Worm (Caenorhabditis elegans) whole organism, L1 larva: ENCODE results near the gene F28B4.3.

Experiments
- Y116A8C.19 ChIP-seq: sonication (generic microtip); optimal IDR thresholded peaks from 2 replicates; lab custom pipeline; 2016; ENCODE audit warnings: missing compliant biosample characterization, missing genetic modification characterization, borderline replicate concordance
- ceh-63 ChIP-seq: fragments of 200-800 bp; sonication (Bioruptor generic); optimal IDR thresholded peaks from 2 replicates; lab custom pipeline; 2018; ENCODE audit warnings: mild to moderate bottlenecking, missing genetic modification characterization, missing compliant biosample characterization
- ceh-8 ChIP-seq: fragments of 200-800 bp; sonication (Bioruptor generic); optimal IDR thresholded peaks from 2 replicates; lab custom pipeline; 2018; ENCODE audit warnings: mild to moderate bottlenecking, missing genetic modification characterization, moderate library complexity, missing compliant biosample characterization
- ceh-82 ChIP-seq, 3 experiments: fragments of 150-350 bp in 1 of 3; sonication (generic microtip) in 2 of 3; optimal IDR thresholded peaks; 2 replicates each; lab custom pipeline; 2014 to 2017; ENCODE audit warnings: missing biosample characterization in 3 of 3, missing genetic modification characterization in 3 of 3
- dsc-1 ChIP-seq: sonication (generic microtip); optimal IDR thresholded peaks from 2 replicates; lab custom pipeline; 2016; ENCODE audit warnings: mild to moderate bottlenecking, missing genetic modification characterization, missing compliant biosample characterization
- efl-1 ChIP-seq, 4 experiments: fragments of 150-350 bp; optimal IDR thresholded peaks in 3 of 4; peaks in 1 of 4; 1 replicate in 1 of 4; 2 replicates in 3 of 4; lab custom pipeline; 2014; ENCODE audit warnings: missing biosample characterization in 2 of 4, missing genetic modification characterization in 2 of 4, missing genetic modification reagents in 2 of 4
- fkh-4 ChIP-seq: sonication (generic microtip); optimal IDR thresholded peaks from 2 replicates; lab custom pipeline; 2016; ENCODE audit warnings: missing compliant biosample characterization, missing genetic modification characterization, borderline replicate concordance
- fos-1 ChIP-seq: fragments of 150-350 bp; optimal IDR thresholded peaks from 2 replicates; lab custom pipeline; 2014; ENCODE audit warnings: missing biosample characterization, missing genetic modification characterization
- irx-1 ChIP-seq: sonication (generic microtip); optimal IDR thresholded peaks from 2 replicates; lab custom pipeline; 2016; ENCODE audit warnings: missing genetic modification characterization, missing compliant biosample characterization
- isw-1 ChIP-seq: fragments of 200-800 bp; sonication (Bioruptor generic); IDR thresholded peaks from 2 replicates; pipeline ENCODE4 v1.3.6; 2022; ENCODE audit warnings: missing genetic modification characterization, missing compliant biosample characterization
- lin-14 ChIP-seq: fragments of 200-800 bp; sonication (Bioruptor generic); optimal IDR thresholded peaks from 2 replicates; lab custom pipeline; 2018; ENCODE audit warnings: mild to moderate bottlenecking, missing genetic modification characterization, moderate library complexity, missing compliant biosample characterization
- lir-3 ChIP-seq: sonication (generic microtip); optimal IDR thresholded peaks from 2 replicates; lab custom pipeline; 2016; ENCODE audit warnings: mild to moderate bottlenecking, missing genetic modification characterization, moderate library complexity, missing compliant biosample characterization; ENCODE audit not compliant: poor library complexity
- mef-2 ChIP-seq: fragments of 150-350 bp; optimal IDR thresholded peaks from 2 replicates; lab custom pipeline; 2014; ENCODE audit warnings: missing biosample characterization, missing genetic modification characterization
- mep-1 ChIP-seq: fragments of 150-350 bp; optimal IDR thresholded peaks from 2 replicates; lab custom pipeline; 2014; ENCODE audit warnings: missing biosample characterization, missing genetic modification characterization
- nhr-12 ChIP-seq: sonication (generic microtip); optimal IDR thresholded peaks from 2 replicates; lab custom pipeline; 2017; ENCODE audit warnings: missing biosample characterization, missing genetic modification characterization
- nhr-237 ChIP-seq: fragments of 150-350 bp; optimal IDR thresholded peaks from 2 replicates; lab custom pipeline; 2014; ENCODE audit warnings: missing biosample characterization, missing genetic modification characterization
- nhr-71 ChIP-seq: sonication (generic microtip); optimal IDR thresholded peaks from 2 replicates; lab custom pipeline; 2016; ENCODE audit warnings: mild to moderate bottlenecking, missing genetic modification characterization, moderate library complexity, missing compliant biosample characterization
- nhr-76 ChIP-seq: sonication (generic microtip); optimal IDR thresholded peaks from 2 replicates; lab custom pipeline; 2017; ENCODE audit warnings: missing biosample characterization, missing genetic modification characterization
- nhr-84 ChIP-seq: sonication (generic microtip); optimal IDR thresholded peaks from 2 replicates; lab custom pipeline; 2017; ENCODE audit warnings: missing biosample characterization, missing genetic modification characterization
- pax-3 ChIP-seq: fragments of 200-800 bp; sonication (Bioruptor generic); optimal IDR thresholded peaks from 2 replicates; lab custom pipeline; 2018; ENCODE audit warnings: mild to moderate bottlenecking, missing genetic modification characterization, moderate library complexity, missing compliant biosample characterization
- pqm-1 ChIP-seq: sonication (generic microtip); optimal IDR thresholded peaks from 3 replicates; lab custom pipeline; 2017; ENCODE audit warnings: missing biosample characterization, missing genetic modification characterization
- rnt-1 ChIP-seq: sonication (generic microtip); optimal IDR thresholded peaks from 2 replicates; lab custom pipeline; 2016; ENCODE audit warnings: mild to moderate bottlenecking, missing genetic modification characterization, moderate library complexity, missing compliant biosample characterization
- snu-23 ChIP-seq: sonication (generic microtip); optimal IDR thresholded peaks from 2 replicates; lab custom pipeline; 2016; ENCODE audit warnings: missing genetic modification characterization, missing compliant biosample characterization
- sox-4 ChIP-seq: sonication (generic microtip); optimal IDR thresholded peaks from 2 replicates; lab custom pipeline; 2016; ENCODE audit warnings: missing genetic modification characterization, missing compliant biosample characterization
- sptf-1 ChIP-seq: fragments of 150-350 bp; optimal IDR thresholded peaks from 2 replicates; lab custom pipeline; 2014; ENCODE audit warnings: missing biosample characterization, missing genetic modification characterization
- sup-37 ChIP-seq: fragments of 200-800 bp; sonication (Bioruptor generic); optimal IDR thresholded peaks from 2 replicates; lab custom pipeline; 2018; ENCODE audit warnings: mild to moderate bottlenecking, missing genetic modification characterization, missing compliant biosample characterization
- swsn-7 ChIP-seq: sonication (generic microtip); optimal IDR thresholded peaks from 2 replicates; lab custom pipeline; 2016; ENCODE audit warnings: missing genetic modification characterization, missing compliant biosample characterization
- unc-130 ChIP-seq: fragments of 150-350 bp; optimal IDR thresholded peaks from 2 replicates; lab custom pipeline; 2017; ENCODE audit warnings: missing biosample characterization, missing genetic modification characterization, inconsistent platforms
- vab-15 ChIP-seq: sonication (generic microtip); optimal IDR thresholded peaks from 2 replicates; lab custom pipeline; 2017; ENCODE audit warnings: missing genotype, mild to moderate bottlenecking, missing genetic modification characterization, missing compliant biosample characterization
- zip-4 ChIP-seq: fragments of 200-800 bp; sonication (Bioruptor generic); optimal IDR thresholded peaks from 2 replicates; lab custom pipeline; 2018; ENCODE audit warnings: mild to moderate bottlenecking, missing genetic modification characterization, moderate library complexity, missing compliant biosample characterization
- ztf-11 ChIP-seq, 2 experiments: sonication (generic microtip); optimal IDR thresholded peaks; 2 replicates each; lab custom pipeline; 2016 to 2017; ENCODE audit warnings: missing genetic modification characterization in 2 of 2, missing biosample characterization in 1 of 2, missing compliant biosample characterization in 1 of 2

The F28B4.3 gene

ce11 chrX:3228701-3229100 lies 6.5 kb downstream of the F28B4.3 start:
- no peak for TF ChIP-seq efl-1 (optimal IDR thresholded peaks at IDR 0.05; lab: Kevin White, UChicago)
- peak in 1 of 2 experiments; percentile 61 for TF ChIP-seq efl-1 (GFP tag; optimal IDR thresholded peaks at IDR 0.05 in 1 of 2; lab: Kevin White, UChicago)
- TF ChIP-seq swsn-7 (tag; lab: Kevin White, UChicago): no peak

DNA sequence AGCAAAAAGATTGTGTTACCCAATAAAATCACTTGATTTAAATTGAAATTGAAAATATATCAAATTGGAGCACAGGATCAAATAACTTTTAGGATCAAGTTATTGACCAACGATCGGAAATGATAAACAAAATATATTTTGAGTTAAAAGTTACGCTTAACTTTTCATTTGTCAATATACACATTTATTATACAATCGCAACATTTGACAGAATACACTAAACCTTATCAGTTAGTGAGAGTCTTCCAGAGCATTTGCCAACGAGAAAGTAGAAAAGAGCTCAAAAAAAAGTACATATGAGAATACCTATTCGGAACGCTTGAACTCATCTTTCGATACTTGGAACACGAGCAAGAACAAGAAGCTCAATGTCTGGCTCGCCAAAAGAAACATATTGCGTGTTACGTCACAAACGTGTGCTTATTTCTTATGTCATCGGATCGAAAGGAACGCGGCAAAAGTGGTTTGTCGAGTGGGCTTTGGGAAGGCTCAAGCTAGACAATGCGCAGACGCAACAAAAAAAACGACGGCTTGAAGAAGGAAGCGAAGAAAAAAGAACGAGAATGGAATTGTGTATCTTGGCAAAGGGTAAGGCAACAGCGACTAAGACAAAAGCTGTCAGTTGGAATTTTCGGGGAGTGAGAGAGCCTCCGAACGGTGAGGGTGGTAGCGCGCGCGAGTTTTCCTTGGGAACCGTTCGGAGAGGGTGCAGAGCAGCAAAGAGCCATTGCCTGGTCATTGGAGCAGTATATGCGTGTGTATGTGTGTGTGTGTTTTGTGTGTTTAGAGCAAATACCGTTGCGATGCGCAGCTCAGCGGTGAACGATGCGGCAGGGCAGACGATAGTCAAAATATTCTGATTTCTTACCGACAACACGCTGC lies 8.6 kb downstream of the F28B4.3 start:
- no peak for TF ChIP-seq ceh-8 (GFP tag; lab: Kevin White, UChicago)
- no peak for TF ChIP-seq fos-1
- TF ChIP-seq irx-1 (tag; lab: Kevin White, UChicago): no peak
- TF ChIP-seq pqm-1 (tag; lab: Kevin White, UChicago): no peak
- no peak for TF ChIP-seq sptf-1
- no peak for TF ChIP-seq pax-3 (tag; lab: Kevin White, UChicago)
- TF ChIP-seq mef-2 (tag; lab: Kevin White, UChicago): no peak
- no peak for TF ChIP-seq zip-4
- no peak for TF ChIP-seq vab-15 (tag; lab: Kevin White, UChicago)
- TF ChIP-seq nhr-84 (tag; lab: Kevin White, UChicago): no peak
- no peak for TF ChIP-seq rnt-1 (tag; lab: Kevin White, UChicago)
- no peak for TF ChIP-seq ceh-63 (GFP tag; lab: Kevin White, UChicago)
- no peak for TF ChIP-seq lin-14
- no peak for TF ChIP-seq sox-4
- TF ChIP-seq nhr-71 (tag; lab: Kevin White, UChicago): no peak
- no peak for TF ChIP-seq dsc-1 (tag; lab: Kevin White, UChicago)
- no peak for TF ChIP-seq fkh-4 (tag; lab: Kevin White, UChicago)
- TF ChIP-seq isw-1 (GFP tag; lab: Robert Waterston, UW): no peak
- TF ChIP-seq Y116A8C.19 (tag; lab: Kevin White, UChicago): no peak
- TF ChIP-seq nhr-76 (tag; lab: Kevin White, UChicago): no peak

DNA sequence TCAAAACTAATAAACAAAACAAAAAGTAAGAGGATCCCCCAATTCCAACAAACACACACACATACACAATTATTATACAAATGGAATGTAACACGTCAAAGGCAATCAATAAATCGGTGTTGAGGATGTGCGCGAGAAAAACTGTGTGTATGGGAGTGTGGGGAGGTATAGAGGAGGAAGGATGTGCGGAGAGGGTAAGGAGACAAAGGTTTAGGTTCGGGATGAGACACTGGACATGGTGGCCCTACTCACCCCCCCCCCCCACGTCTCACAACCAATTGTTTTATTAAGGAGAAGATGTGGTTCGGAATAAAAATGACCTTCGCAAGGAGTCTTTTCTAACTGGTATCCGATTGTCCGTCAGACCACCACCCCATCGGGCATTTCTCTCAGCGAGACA lies 12.1 kb downstream of the F28B4.3 start:
- TF ChIP-seq mep-1 (tag; lab: Kevin White, UChicago): peak; percentile 23
- peak; percentile 20 for TF ChIP-seq lin-14
- TF ChIP-seq nhr-237 (tag; lab: Kevin White, UChicago): no peak
- TF ChIP-seq nhr-76 (tag; lab: Kevin White, UChicago): no peak
- no peak for TF ChIP-seq ceh-82 (tag; optimal IDR thresholded peaks at IDR 0.05; lab: Kevin White, UChicago)

- TF ChIP-seq nhr-12 (no peak), sup-37 (GFP tag; lab: Kevin White, UChicago) (no peak), lir-3 (tag; lab: Kevin White, UChicago) (no peak), nhr-71 (tag; lab: Kevin White, UChicago) (no peak), ceh-8 (GFP tag; lab: Kevin White, UChicago) (no peak), ztf-11 (tag; optimal IDR thresholded peaks at IDR 0.05; lab: Kevin White, UChicago) (no peak), pax-3 (tag; lab: Kevin White, UChicago) (no peak), unc-130 (tag; lab: Kevin White, UChicago) (no peak), snu-23 (no peak)
Observed at ce11 chrX:3220267-3220666, 14.9 kb downstream of the F28B4.3 start, which contains the start of gene rgl-1. rgl-1 (minus strand) TSS chrX:3220367.
